Fruit fly (Drosophila melanogaster) whole organism, embryonic: Measurements from ENCODE around the gene PLCXD.

ENCODE experiments used
- CG10321 ChIP-seq: fragments of 200-800 bp; sonication (Bioruptor generic); IDR thresholded peaks from 2 replicates; pipeline ENCODE4 v1.3.6; 2022; ENCODE audit warnings: missing biosample characterization, missing genetic modification characterization
- CG10431 ChIP-seq: fragments of 200-800 bp; sonication (Bioruptor generic); optimal IDR thresholded peaks from 3 replicates; lab custom pipeline; 2018; ENCODE audit warnings: missing biosample characterization, mild to moderate bottlenecking, missing genetic modification characterization
- CG10543 ChIP-seq: fragments of 200-800 bp; sonication (Bioruptor generic); optimal IDR thresholded peaks from 3 replicates; lab custom pipeline; 2017; ENCODE audit warnings: missing biosample characterization, mild to moderate bottlenecking, missing genetic modification characterization, moderate library complexity
- CG10565 ChIP-seq: fragments of 200-800 bp; sonication (Bioruptor generic); optimal IDR thresholded peaks from 3 replicates; lab custom pipeline; 2016; ENCODE audit warnings: missing biosample characterization, mild to moderate bottlenecking, missing genetic modification characterization
- CG10654 ChIP-seq: fragments of 200-800 bp; sonication (Bioruptor generic); optimal IDR thresholded peaks from 2 replicates; lab custom pipeline; 2016; ENCODE audit warnings: missing biosample characterization, missing genetic modification characterization
- CG11247 ChIP-seq: fragments of 200-800 bp; sonication (Bioruptor generic); IDR thresholded peaks from 2 replicates; pipeline ENCODE4 v1.3.6; 2022; ENCODE audit warnings: missing biosample characterization, missing genetic modification characterization
- CG11723 ChIP-seq: fragments of 200-800 bp; sonication (Bioruptor generic); optimal IDR thresholded peaks from 2 replicates; lab custom pipeline; 2017; ENCODE audit warnings: missing biosample characterization, mild to moderate bottlenecking, missing genetic modification characterization
- CG12659 ChIP-seq: fragments of 200-800 bp; sonication (Bioruptor generic); optimal IDR thresholded peaks from 3 replicates; lab custom pipeline; 2017; ENCODE audit warnings: mild to moderate bottlenecking, missing biosample characterization, missing genetic modification reagents, missing genetic modification characterization
- CG1529 ChIP-seq: fragments of 200-800 bp; sonication (Bioruptor generic); optimal IDR thresholded peaks from 3 replicates; lab custom pipeline; 2018; ENCODE audit warnings: missing biosample characterization, missing genetic modification characterization
- CG17385 ChIP-seq: fragments of 200-800 bp; sonication (Bioruptor generic); optimal IDR thresholded peaks from 3 replicates; lab custom pipeline; 2018; ENCODE audit warnings: missing biosample characterization, mild to moderate bottlenecking, missing genetic modification characterization
- CG17612 ChIP-seq: fragments of 200-800 bp; sonication (Bioruptor generic); IDR thresholded peaks from 2 replicates; pipeline ENCODE4 v1.3.6; 2022; ENCODE audit warnings: missing biosample characterization, missing genetic modification characterization
- CG4360 ChIP-seq: fragments of 200-800 bp; sonication (Bioruptor generic); IDR thresholded peaks from 2 replicates; pipeline ENCODE4 v1.3.6; 2022; ENCODE audit warnings: missing biosample characterization, missing genetic modification characterization
- CG4404 ChIP-seq: fragments of 200-800 bp; sonication (Bioruptor generic); IDR thresholded peaks from 2 replicates; pipeline ENCODE4 v1.3.6; 2022; ENCODE audit warnings: missing biosample characterization, missing genetic modification characterization
- CG4707 ChIP-seq: fragments of 200-800 bp; sonication (Bioruptor generic); optimal IDR thresholded peaks from 2 replicates; lab custom pipeline; 2018; ENCODE audit warnings: missing biosample characterization, mild to moderate bottlenecking, missing genetic modification characterization, moderate library complexity
- CG6175 ChIP-seq: fragments of 200-800 bp; sonication (Bioruptor generic); IDR thresholded peaks from 3 replicates; pipeline ENCODE4 v1.3.6; 2022; ENCODE audit warnings: missing biosample characterization, missing genetic modification characterization
- CG7786 ChIP-seq: fragments of 200-800 bp; sonication (Bioruptor generic); optimal IDR thresholded peaks from 2 replicates; lab custom pipeline; 2016; ENCODE audit warnings: missing biosample characterization, missing genetic modification characterization
- CG8944 ChIP-seq: fragments of 200-800 bp; sonication (Bioruptor generic); optimal IDR thresholded peaks from 3 replicates; lab custom pipeline; 2016; ENCODE audit warnings: missing biosample characterization, missing genetic modification characterization
- Deaf1 ChIP-seq: fragments of 200-800 bp; optimal IDR thresholded peaks from 3 replicates; lab custom pipeline; 2019; ENCODE audit warnings: missing biosample characterization, mild to moderate bottlenecking, missing genetic modification characterization, moderate library complexity
- Dp ChIP-seq: fragments of 200-800 bp; sonication (Bioruptor generic); optimal IDR thresholded peaks from 2 replicates; lab custom pipeline; 2018; ENCODE audit warnings: missing biosample characterization, mild to moderate bottlenecking, missing genetic modification characterization, moderate library complexity
- ERR ChIP-seq: fragments of 200-800 bp; sonication (Bioruptor generic); optimal IDR thresholded peaks from 2 replicates; lab custom pipeline; 2016; ENCODE audit warnings: missing biosample characterization, missing genetic modification characterization
- HLHmδ ChIP-seq: fragments of 200-800 bp; sonication (Bioruptor generic); optimal IDR thresholded peaks from 2 replicates; lab custom pipeline; 2018; ENCODE audit warnings: missing biosample characterization, mild to moderate bottlenecking, missing genetic modification characterization, moderate library complexity
- Lim3 ChIP-seq: fragments of 200-800 bp; sonication (Bioruptor generic); IDR thresholded peaks from 2 replicates; pipeline ENCODE4 v1.3.6; 2022; ENCODE audit warnings: missing biosample characterization, missing genetic modification characterization
- Med ChIP-seq: fragments of 200-800 bp; sonication (Bioruptor generic); peaks from one replicate; lab custom pipeline; 2016; ENCODE audit warnings: missing biosample characterization, missing genetic modification characterization, mild to moderate bottlenecking, inconsistent platforms, moderate library complexity
- Oli ChIP-seq: fragments of 200-800 bp; sonication (Bioruptor generic); optimal IDR thresholded peaks from 2 replicates; lab custom pipeline; 2018; ENCODE audit warnings: missing biosample characterization, mild to moderate bottlenecking, missing genetic modification characterization, moderate library complexity
- Poxn ChIP-seq: fragments of 200-800 bp; sonication (Bioruptor generic); IDR thresholded peaks from 2 replicates; pipeline ENCODE4 v1.3.6; 2022; ENCODE audit warnings: missing biosample characterization, missing genetic modification characterization
- Ptx1 ChIP-seq: fragments of 200-800 bp; sonication (Bioruptor generic); IDR thresholded peaks from 2 replicates; pipeline ENCODE4 v1.3.6; 2022; ENCODE audit warnings: missing biosample characterization, missing genetic modification characterization
- Rfx ChIP-seq: fragments of 200-800 bp; sonication (Bioruptor generic); IDR thresholded peaks from 2 replicates; pipeline ENCODE4 v1.3.6; 2022; ENCODE audit warnings: missing biosample characterization, missing genetic modification characterization
- Trl ChIP-seq, 3 experiments: fragments of >200 bp in 2 of 3; fragments of 200-800 bp in 1 of 3; sonication (Bioruptor generic) in 1 of 3; optimal IDR thresholded peaks; 2 replicates in 1 of 3; 3 replicates in 2 of 3; lab custom pipeline; 2016 to 2017; ENCODE audit warnings: missing biosample characterization in 1 of 3, missing genetic modification characterization in 1 of 3
- Vsx1 ChIP-seq: fragments of 200-800 bp; sonication (Bioruptor generic); optimal IDR thresholded peaks from 2 replicates; lab custom pipeline; 2017; ENCODE audit warnings: missing biosample characterization, mild to moderate bottlenecking, missing genetic modification characterization, missing genetic modification reagents
- aop ChIP-seq: fragments of 200-800 bp; sonication (Bioruptor generic); IDR thresholded peaks from 2 replicates; pipeline ENCODE4 v1.3.6; 2022; ENCODE audit warnings: missing biosample characterization, missing genetic modification characterization
- bab2 ChIP-seq: fragments of 200-800 bp; sonication (Bioruptor generic); optimal IDR thresholded peaks from 2 replicates; lab custom pipeline; 2016; ENCODE audit warnings: missing biosample characterization, missing genetic modification characterization
- chif ChIP-seq, 2 experiments: fragments of 200-800 bp; sonication (Bioruptor generic); optimal IDR thresholded peaks; 3 replicates each; lab custom pipeline; 2016; ENCODE audit warnings: missing biosample characterization in 2 of 2, missing genetic modification characterization in 2 of 2
- chn ChIP-seq: fragments of 200-800 bp; sonication (Bioruptor generic); optimal IDR thresholded peaks from 2 replicates; lab custom pipeline; 2016; ENCODE audit warnings: missing biosample characterization, missing genetic modification characterization
- corto ChIP-seq: fragments of 200-800 bp; sonication (Bioruptor generic); optimal IDR thresholded peaks from 2 replicates; lab custom pipeline; 2016; ENCODE audit warnings: missing biosample characterization, mild to moderate bottlenecking, missing genetic modification characterization, moderate library complexity
- dan ChIP-seq: fragments of 200-800 bp; sonication (Bioruptor generic); IDR thresholded peaks from 2 replicates; pipeline ENCODE4 v1.3.6; 2022; ENCODE audit warnings: missing biosample characterization, missing genetic modification characterization
- en ChIP-seq: fragments of 200-800 bp; sonication (Bioruptor generic); optimal IDR thresholded peaks from 2 replicates; lab custom pipeline; 2016; ENCODE audit warnings: missing biosample characterization, missing genetic modification characterization
- ewg ChIP-seq: fragments of 200-800 bp; sonication (Bioruptor generic); optimal IDR thresholded peaks from 3 replicates; lab custom pipeline; 2017; ENCODE audit warnings: mild to moderate bottlenecking, missing biosample characterization, missing genetic modification reagents, missing genetic modification characterization
- gce ChIP-seq: fragments of 200-800 bp; sonication (Bioruptor generic); IDR thresholded peaks from 3 replicates; pipeline ENCODE4 v1.3.6; 2022; ENCODE audit warnings: missing biosample characterization, missing genetic modification characterization
- gem ChIP-seq: fragments of 200-800 bp; sonication (Bioruptor generic); optimal IDR thresholded peaks from 2 replicates; lab custom pipeline; 2019; ENCODE audit warnings: missing biosample characterization, mild to moderate bottlenecking, missing genetic modification characterization, moderate library complexity
- hkb ChIP-seq, 2 experiments: fragments of 200-800 bp in 1 of 2; fragments of >200 bp in 1 of 2; sonication (Bioruptor generic) in 1 of 2; IDR thresholded peaks in 1 of 2; optimal IDR thresholded peaks in 1 of 2; 2 replicates each; pipeline versions ENCODE4 v1.3.6 to Lab custom; 2017 to 2022; ENCODE audit warnings: missing biosample characterization in 1 of 2, missing genetic modification characterization in 1 of 2
- mld ChIP-seq: fragments of 200-800 bp; sonication (Bioruptor generic); IDR thresholded peaks from 3 replicates; pipeline ENCODE4 v1.3.6; 2022; ENCODE audit warnings: missing biosample characterization, missing genetic modification characterization; ENCODE audit not compliant: partially characterized antibody
- nom ChIP-seq: fragments of 200-800 bp; sonication (Bioruptor generic); optimal IDR thresholded peaks from 2 replicates; lab custom pipeline; 2017; ENCODE audit warnings: missing biosample characterization, missing genetic modification characterization, mild to moderate bottlenecking, moderate library complexity, missing genetic modification reagents
- pfk ChIP-seq: fragments of 200-800 bp; sonication (Bioruptor generic); optimal IDR thresholded peaks from 2 replicates; lab custom pipeline; 2018; ENCODE audit warnings: missing biosample characterization, mild to moderate bottlenecking, missing genetic modification characterization, moderate library complexity
- ro ChIP-seq: fragments of 200-800 bp; sonication (Bioruptor generic); IDR thresholded peaks from 2 replicates; pipeline ENCODE4 v1.3.6; 2022; ENCODE audit warnings: missing biosample characterization, missing genetic modification characterization
- ssp ChIP-seq: fragments of 200-800 bp; sonication (Bioruptor generic); IDR thresholded peaks from 2 replicates; pipeline ENCODE4 v1.3.6; 2022; ENCODE audit warnings: missing biosample characterization, missing genetic modification characterization
- twi ChIP-seq: fragments of 200-800 bp; optimal IDR thresholded peaks from 2 replicates; lab custom pipeline; 2019; ENCODE audit warnings: missing biosample characterization, mild to moderate bottlenecking, missing genetic modification characterization, moderate library complexity
- unc-4 ChIP-seq: fragments of 200-800 bp; sonication (Bioruptor generic); IDR thresholded peaks from 2 replicates; pipeline ENCODE4 v1.3.6; 2022; ENCODE audit warnings: missing biosample characterization, missing genetic modification characterization; ENCODE audit not compliant: partially characterized antibody

PLCXD gene

dm6 chr2L:12045941-12046855 lies 3.0 kb upstream of the PLCXD start, which contains the start of gene CG6770 (continued):
- TF ChIP-seq ro (GFP tag; lab: Robert Waterston, UW): no peak
- TF ChIP-seq CG12659 (GFP tag; lab: Kevin White, UChicago): peak; percentile 89
- TF ChIP-seq HLHmδ (GFP tag; lab: Kevin White, UChicago): no peak
- peak; percentile 41 to 74 for TF ChIP-seq Trl (optimal IDR thresholded peaks at IDR 0.05; lab: Kevin White, UChicago)
- peak; percentile 43 for TF ChIP-seq Trl (GFP tag; optimal IDR thresholded peaks at IDR 0.05; lab: Kevin White, UChicago)
- no peak for TF ChIP-seq en (GFP tag; lab: Kevin White, UChicago)
- 0 out of 3 replicates have a peak, but pooled peaks have one; percentile 38 for TF ChIP-seq CG6175 (GFP tag; lab: Robert Waterston, UW)
- TF ChIP-seq mld (GFP tag; lab: Robert Waterston, UW): 0 out of 3 replicates have a peak, but pooled peaks have one; percentile 19
- TF ChIP-seq CG11723 (GFP tag; lab: Kevin White, UChicago): peak; percentile 58
- no peak for TF ChIP-seq hkb (optimal IDR thresholded peaks at IDR 0.05; lab: Kevin White, UChicago)
- TF ChIP-seq hkb (GFP tag; IDR thresholded peaks at IDR 0.05; lab: Robert Waterston, UW): peak; percentile 93
- peak; percentile 92 for TF ChIP-seq Med (GFP tag; lab: Kevin White, UChicago)
- TF ChIP-seq ewg: peak; percentile 62
- peak; percentile 54 for TF ChIP-seq pfk (GFP tag; lab: Kevin White, UChicago)
- no peak for TF ChIP-seq twi (tag; lab: Kevin White, UChicago)
- TF ChIP-seq nom (GFP tag; lab: Kevin White, UChicago): peak; percentile 70
- TF ChIP-seq Rfx (GFP tag; lab: Robert Waterston, UW): peak; percentile 94
- no peak for TF ChIP-seq CG10654 (GFP tag; lab: Kevin White, UChicago)
- peak in 1 of 2 experiments; percentile 19 for TF ChIP-seq chif (GFP tag; optimal IDR thresholded peaks at IDR 0.05; lab: Kevin White, UChicago)
- TF ChIP-seq CG17612: no peak
- TF ChIP-seq CG7786 (GFP tag; lab: Kevin White, UChicago): peak; percentile 31
- peak; percentile 77 for TF ChIP-seq CG17385 (GFP tag; lab: Kevin White, UChicago)
- peak; percentile 82 for TF ChIP-seq CG11247 (GFP tag; lab: Robert Waterston, UW)
- no peak; the same call in none of the 2 replicates for TF ChIP-seq CG4360
- TF ChIP-seq ssp (GFP tag; lab: Robert Waterston, UW): peak; percentile 68; the same call in 1 of the 2 replicates
- TF ChIP-seq CG10321 (GFP tag; lab: Robert Waterston, UW): peak; percentile 66; the same call in 1 of the 2 replicates
- TF ChIP-seq Lim3 (GFP tag; lab: Robert Waterston, UW): no peak
- TF ChIP-seq bab2 (GFP tag; lab: Kevin White, UChicago): peak; percentile 37
- peak; percentile 63 for TF ChIP-seq Deaf1 (tag; lab: Kevin White, UChicago)
- TF ChIP-seq Ptx1 (GFP tag; lab: Robert Waterston, UW): peak; percentile 84
- 0 out of 2 replicates have a peak, but pooled peaks have one; percentile 40 for TF ChIP-seq Poxn (GFP tag; lab: Robert Waterston, UW)
- peak; percentile 87 for TF ChIP-seq gem (tag; lab: Kevin White, UChicago)
- TF ChIP-seq CG10431 (GFP tag; lab: Kevin White, UChicago): peak; percentile 47
- no peak for TF ChIP-seq aop (GFP tag; lab: Robert Waterston, UW)
- peak; percentile 93 for TF ChIP-seq CG10543
- TF ChIP-seq CG1529 (GFP tag; lab: Kevin White, UChicago): peak; percentile 56
- TF ChIP-seq gce (GFP tag; lab: Robert Waterston, UW): peak; percentile 71
- peak; percentile 77 for TF ChIP-seq Oli (tag; lab: Kevin White, UChicago)
- TF ChIP-seq CG4707 (GFP tag; lab: Kevin White, UChicago): peak; percentile 29
- TF ChIP-seq dan (GFP tag; lab: Robert Waterston, UW): no peak
- TF ChIP-seq CG4404 (GFP tag; lab: Robert Waterston, UW): peak; percentile 57; the same call in 1 of the 2 replicates
- TF ChIP-seq chn (GFP tag; lab: Kevin White, UChicago): peak; percentile 47
- TF ChIP-seq unc-4 (GFP tag; lab: Robert Waterston, UW): 0 out of 2 replicates have a peak, but pooled peaks have one; percentile 32
- TF ChIP-seq CG8944 (GFP tag; lab: Kevin White, UChicago): no peak
- TF ChIP-seq ERR (GFP tag; lab: Kevin White, UChicago): peak; percentile 26
- TF ChIP-seq corto (GFP tag; lab: Kevin White, UChicago): peak; percentile 50
- peak; percentile 28 for TF ChIP-seq Dp (GFP tag; lab: Kevin White, UChicago)
- TF ChIP-seq CG10565 (GFP tag; lab: Kevin White, UChicago): no peak
- peak; percentile 49 for TF ChIP-seq Vsx1 (GFP tag; lab: Kevin White, UChicago)
